Worm (Caenorhabditis elegans) whole organism, mixed stage, embryonic: ENCODE results near the gene F59F3.6.

ENCODE experiments used
- ceh-83 ChIP-seq: fragments of 200-800 bp; sonication (Bioruptor generic); optimal IDR thresholded peaks from 2 replicates; lab custom pipeline; 2018; ENCODE audit warnings: mild to moderate bottlenecking, missing genetic modification characterization, missing compliant biosample characterization
- lin-13 ChIP-seq: fragments of 150-350 bp; optimal IDR thresholded peaks from 2 replicates; lab custom pipeline; 2014; ENCODE audit warnings: missing biosample characterization, missing genetic modification characterization
- mep-1 ChIP-seq: fragments of 150-350 bp; optimal IDR thresholded peaks from 2 replicates; lab custom pipeline; 2017; ENCODE audit warnings: missing biosample characterization, missing genetic modification reagents, missing genetic modification characterization, inconsistent platforms
- nhr-76 ChIP-seq: sonication (generic microtip); optimal IDR thresholded peaks from 2 replicates; lab custom pipeline; 2017; ENCODE audit warnings: missing biosample characterization, missing genetic modification characterization
- pha-4 ChIP-seq: fragments of 150-350 bp; optimal IDR thresholded peaks from 2 replicates; lab custom pipeline; 2018; ENCODE audit warnings: missing biosample characterization, missing genetic modification reagents, missing genetic modification characterization
- unc-39 ChIP-seq: fragments of 150-350 bp; optimal IDR thresholded peaks from 2 replicates; lab custom pipeline; 2014; ENCODE audit warnings: missing biosample characterization, missing genetic modification characterization

DNA sequence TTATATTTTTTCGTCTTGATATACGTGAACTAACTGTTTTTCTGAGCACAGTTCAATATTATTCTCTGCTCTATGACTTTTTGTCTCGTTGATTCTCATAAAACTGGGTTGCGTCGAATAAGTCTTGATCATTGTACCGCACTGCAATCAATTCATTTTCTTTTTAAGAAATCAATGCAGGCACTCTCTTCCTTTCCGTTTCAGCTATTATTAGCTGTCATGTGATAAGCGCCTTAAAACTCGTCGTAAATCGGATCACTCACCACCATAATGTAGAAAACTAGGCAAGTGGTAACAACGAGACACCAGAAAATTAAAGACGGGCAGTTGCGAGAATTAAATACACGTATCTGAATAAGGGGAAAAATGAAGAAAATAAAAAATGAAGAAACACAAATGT, 8.3 kb upstream of the F59F3.6 start:
- TF ChIP-seq nhr-76 (tag; lab: Kevin White, UChicago) (no peak), ceh-83 (GFP tag; lab: Kevin White, UChicago) (no peak), mep-1 (tag; lab: Kevin White, UChicago) (no peak), lin-13 (no peak), unc-39 (no peak), pha-4 (tag; lab: Kevin White, UChicago) (no peak)
